Fruit fly (Drosophila melanogaster) whole organism, prepupa: ENCODE measurements around the gene Gr63a.
A peak's percentile ranks its signal among the peaks of the same experiment; 100 is the strongest.

Source experiments
- Blimp-1 ChIP-seq: fragments of 200-800 bp; sonication (Bioruptor generic); optimal IDR thresholded peaks from 3 replicates; lab custom pipeline; 2017; ENCODE audit warnings: missing biosample characterization, missing genetic modification characterization, mild to moderate bottlenecking, moderate library complexity, missing genetic modification reagents
- CG31627 ChIP-seq: fragments of 200-800 bp; sonication (Bioruptor generic); optimal IDR thresholded peaks from 3 replicates; lab custom pipeline; 2016; ENCODE audit warnings: missing biosample characterization, missing genetic modification characterization
- CG32006 ChIP-seq: fragments of 200-800 bp; sonication (Bioruptor generic); optimal IDR thresholded peaks from 3 replicates; lab custom pipeline; 2017; ENCODE audit warnings: missing biosample characterization, mild to moderate bottlenecking, missing genetic modification characterization
- fkh ChIP-seq: fragments of 200-800 bp; sonication (Bioruptor generic); optimal IDR thresholded peaks from 3 replicates; lab custom pipeline; 2017; ENCODE audit warnings: missing biosample characterization, mild to moderate bottlenecking, missing genetic modification characterization, moderate library complexity
- net ChIP-seq: fragments of 200-800 bp; sonication (Bioruptor generic); optimal IDR thresholded peaks from 3 replicates; lab custom pipeline; 2016; ENCODE audit warnings: missing biosample characterization, missing genetic modification characterization
- ss ChIP-seq, 2 experiments: fragments of 200-800 bp; sonication (Bioruptor generic); optimal IDR thresholded peaks; 2 replicates in 1 of 2; 3 replicates in 1 of 2; lab custom pipeline; 2017 to 2018; ENCODE audit warnings: mild to moderate bottlenecking in 2 of 2, missing biosample characterization in 2 of 2, missing genetic modification characterization in 2 of 2, moderate library complexity in 1 of 2
- svp ChIP-seq: fragments of 200-800 bp; sonication (Bioruptor generic); peaks from one replicate; lab custom pipeline; 2016; ENCODE audit warnings: missing biosample characterization, missing genetic modification characterization

DNA sequence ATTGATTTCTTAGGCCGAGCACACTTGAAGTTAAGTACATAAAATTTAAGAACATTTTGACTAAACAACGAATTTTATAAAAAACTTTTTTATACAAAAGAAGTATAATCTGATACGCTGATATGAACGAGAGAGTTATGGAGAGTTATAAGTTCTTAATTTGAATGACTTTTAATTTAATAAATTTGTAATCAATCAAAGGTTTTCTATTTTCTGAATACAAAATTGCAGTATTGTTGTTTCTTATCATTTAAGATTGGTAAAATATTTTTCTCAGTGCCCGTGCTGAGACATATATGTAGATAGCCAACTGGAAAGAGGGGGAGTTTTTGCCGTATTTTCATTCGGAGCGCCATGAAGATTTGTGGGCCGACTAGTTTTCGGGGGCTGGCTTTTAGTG is 23.3 kb downstream of the Gr63a start:
- TF ChIP-seq svp (GFP tag; lab: Kevin White, UChicago) (no peak), net (GFP tag; lab: Kevin White, UChicago) (no peak), ss (GFP tag; optimal IDR thresholded peaks at IDR 0.05; lab: Kevin White, UChicago) (no peak), Blimp-1 (no peak), fkh (GFP tag; lab: Kevin White, UChicago) (no peak), CG31627 (no peak), CG32006 (GFP tag; lab: Kevin White, UChicago) (peak; percentile 63)
